Worm (Caenorhabditis elegans) whole organism, L4 larva: Measurements from ENCODE around the gene C05C10.7.
A peak's percentile ranks its signal among the peaks of the same experiment; 100 is the strongest.

ENCODE experiments used
- D1046.2 ChIP-seq: fragments of 200-800 bp; sonication (Bioruptor generic); IDR thresholded peaks from 2 replicates; pipeline ENCODE4 v1.3.6; 2022; ENCODE audit warnings: missing genetic modification characterization, missing compliant biosample characterization
- F10B5.3 ChIP-seq: sonication (generic microtip); optimal IDR thresholded peaks from 2 replicates; lab custom pipeline; 2016; ENCODE audit warnings: mild to moderate bottlenecking, missing genetic modification characterization, missing compliant biosample characterization
- F26F4.8 ChIP-seq: fragments of 200-800 bp; sonication (Bioruptor generic); conservative IDR thresholded peaks from 2 replicates; pipeline ENCODE4 v1.3.6; 2022; ENCODE audit warnings: missing genetic modification characterization, missing compliant biosample characterization
- R02D3.7 ChIP-seq: fragments of 150-350 bp; sonication (generic microtip); optimal IDR thresholded peaks from 3 replicates; lab custom pipeline; 2014; ENCODE audit warnings: missing biosample characterization, missing genetic modification characterization
- Y48G9A.11 ChIP-seq: fragments of 200-800 bp; sonication (Bioruptor generic); IDR thresholded peaks from 2 replicates; pipeline ENCODE4 v1.3.6; 2022; ENCODE audit warnings: missing genetic modification reagents, missing genetic modification characterization, missing compliant biosample characterization
- ZK337.2 ChIP-seq: fragments of 200-800 bp; sonication (Bioruptor generic); IDR thresholded peaks from 2 replicates; pipeline ENCODE4 v1.3.6; 2022; ENCODE audit warnings: missing genetic modification reagents, missing genetic modification characterization, missing compliant biosample characterization
- ZK546.5 ChIP-seq, 2 experiments: sonication (generic microtip); optimal IDR thresholded peaks; 2 replicates each; lab custom pipeline; 2017; ENCODE audit warnings: missing biosample characterization in 2 of 2, missing genetic modification characterization in 2 of 2
- aly-2 ChIP-seq: sonication (generic microtip); optimal IDR thresholded peaks from 2 replicates; lab custom pipeline; 2018; ENCODE audit warnings: missing biosample characterization, missing genetic modification characterization
- arid-1 ChIP-seq: fragments of 200-800 bp; sonication (Bioruptor generic); conservative IDR thresholded peaks from 2 replicates; pipeline ENCODE4 v1.3.6; 2022; ENCODE audit warnings: missing genetic modification reagents, missing genetic modification characterization, missing compliant biosample characterization
- ceh-20 ChIP-seq: fragments of 200-800 bp; sonication (Bioruptor generic); IDR thresholded peaks from 2 replicates; pipeline ENCODE4 v1.3.6; 2022; ENCODE audit warnings: missing genetic modification reagents, missing genetic modification characterization, missing compliant biosample characterization
- ceh-32 ChIP-seq: sonication (generic microtip); optimal IDR thresholded peaks from 2 replicates; lab custom pipeline; 2016; ENCODE audit warnings: mild to moderate bottlenecking, missing genetic modification characterization, missing compliant biosample characterization; ENCODE audit not compliant: poor library complexity
- ceh-62 ChIP-seq: sonication (generic microtip); optimal IDR thresholded peaks from 2 replicates; lab custom pipeline; 2017; ENCODE audit warnings: missing biosample characterization, missing genetic modification characterization
- ces-1 ChIP-seq: fragments of 150-350 bp; sonication (generic microtip); optimal IDR thresholded peaks from 4 replicates; lab custom pipeline; 2014; ENCODE audit warnings: missing biosample characterization, missing genetic modification reagents, missing genetic modification characterization
- dmd-8 ChIP-seq: fragments of 200-800 bp; sonication (Bioruptor generic); IDR thresholded peaks from 2 replicates; pipeline ENCODE4 v1.3.6; 2022; ENCODE audit warnings: missing genetic modification characterization, missing compliant biosample characterization
- dve-1 ChIP-seq: sonication (generic microtip); optimal IDR thresholded peaks from 2 replicates; lab custom pipeline; 2017; ENCODE audit warnings: antibody characterized with exemption, mild to moderate bottlenecking, missing genetic modification characterization, missing compliant biosample characterization; ENCODE audit not compliant: insufficient read depth
- egl-43 ChIP-seq: fragments of 200-800 bp; sonication (Bioruptor generic); IDR thresholded peaks from 2 replicates; pipeline ENCODE4 v1.3.6; 2022; ENCODE audit warnings: missing genetic modification reagents, missing genetic modification characterization, missing compliant biosample characterization
- fos-1 ChIP-seq: fragments of 150-350 bp; optimal IDR thresholded peaks from 2 replicates; lab custom pipeline; 2014; ENCODE audit warnings: missing biosample characterization, missing genetic modification characterization
- hif-1 ChIP-seq, 2 experiments: sonication (generic microtip); optimal IDR thresholded peaks; 2 replicates each; lab custom pipeline; 2016 to 2017; ENCODE audit warnings: missing compliant biosample characterization in 2 of 2, missing genetic modification characterization in 2 of 2, missing genetic modification reagents in 2 of 2, missing genotype in 2 of 2, mild to moderate bottlenecking in 1 of 2
- hlh-30 ChIP-seq: sonication (generic microtip); optimal IDR thresholded peaks from 2 replicates; lab custom pipeline; 2017; ENCODE audit warnings: antibody characterized with exemption, mild to moderate bottlenecking, missing genetic modification characterization, missing compliant biosample characterization; ENCODE audit not compliant: insufficient read depth
- jun-1 ChIP-seq: fragments of 150-350 bp; optimal IDR thresholded peaks from 2 replicates; lab custom pipeline; 2014; ENCODE audit warnings: missing biosample characterization, missing genetic modification reagents, missing genetic modification characterization
- lim-7 ChIP-seq: fragments of 200-800 bp; sonication (Bioruptor generic); IDR thresholded peaks from 2 replicates; pipeline ENCODE4 v1.3.6; 2022; ENCODE audit warnings: missing genetic modification characterization, missing compliant biosample characterization
- lin-1 ChIP-seq: fragments of 200-800 bp; sonication (Bioruptor generic); IDR thresholded peaks from 2 replicates; pipeline ENCODE4 v1.3.6; 2022; ENCODE audit warnings: missing genetic modification reagents, missing genetic modification characterization, missing compliant biosample characterization
- lin-13 ChIP-seq: fragments of 150-350 bp; optimal IDR thresholded peaks from 2 replicates; lab custom pipeline; 2014; ENCODE audit warnings: missing biosample characterization, missing genetic modification reagents, missing genetic modification characterization
- lin-29 ChIP-seq: fragments of 200-800 bp; sonication (Bioruptor generic); IDR thresholded peaks from 2 replicates; pipeline ENCODE4 v1.3.6; 2022; ENCODE audit warnings: missing genetic modification reagents, missing genetic modification characterization, missing compliant biosample characterization
- lin-39 ChIP-seq: fragments of 150-350 bp; optimal IDR thresholded peaks from 2 replicates; lab custom pipeline; 2014; ENCODE audit warnings: missing biosample characterization, missing genetic modification reagents, missing genetic modification characterization
- lir-3 ChIP-seq: sonication (generic microtip); optimal IDR thresholded peaks from 2 replicates; lab custom pipeline; 2016; ENCODE audit warnings: mild to moderate bottlenecking, missing genetic modification characterization, missing compliant biosample characterization
- lsy-2 ChIP-seq, 2 experiments: fragments of 150-350 bp in 1 of 2; sonication (generic microtip) in 1 of 2; optimal IDR thresholded peaks; 2 replicates each; lab custom pipeline; 2014 to 2017; ENCODE audit warnings: missing biosample characterization in 2 of 2, missing genetic modification characterization in 2 of 2
- madf-5 ChIP-seq, 2 experiments: fragments of 200-800 bp; sonication (Bioruptor generic); IDR thresholded peaks; 2 replicates each; pipeline ENCODE4 v1.3.6; 2022; ENCODE audit warnings: missing compliant biosample characterization in 2 of 2, missing genetic modification characterization in 2 of 2
- madf-9 ChIP-seq: fragments of 200-800 bp; sonication (Bioruptor generic); conservative IDR thresholded peaks from 2 replicates; pipeline ENCODE4 v1.3.6; 2022; ENCODE audit warnings: missing genetic modification reagents, missing genetic modification characterization, missing compliant biosample characterization
- mdl-1 ChIP-seq, 2 experiments: fragments of 150-350 bp in 1 of 2; sonication (generic microtip) in 1 of 2; optimal IDR thresholded peaks; 2 replicates each; lab custom pipeline; 2014 to 2017; ENCODE audit warnings: missing biosample characterization in 2 of 2, missing genetic modification characterization in 2 of 2
- mdt-29 ChIP-seq: fragments of 200-800 bp; sonication (Bioruptor generic); IDR thresholded peaks from 2 replicates; pipeline ENCODE4 v1.3.6; 2022; ENCODE audit warnings: missing genetic modification reagents, missing genetic modification characterization, missing compliant biosample characterization
- mes-2 ChIP-seq: sonication (generic microtip); optimal IDR thresholded peaks from 2 replicates; lab custom pipeline; 2016; ENCODE audit warnings: missing genotype, mild to moderate bottlenecking, missing genetic modification characterization, missing compliant biosample characterization; ENCODE audit not compliant: poor library complexity, severe bottlenecking
- nhr-11 ChIP-seq: fragments of 150-350 bp; optimal IDR thresholded peaks from 2 replicates; lab custom pipeline; 2014; ENCODE audit warnings: missing biosample characterization, missing genetic modification characterization
- nhr-25 ChIP-seq: sonication (generic microtip); optimal IDR thresholded peaks from 2 replicates; lab custom pipeline; 2017; ENCODE audit warnings: missing genetic modification characterization, mild to moderate bottlenecking, missing compliant biosample characterization, antibody characterized with exemption, moderate library complexity, borderline replicate concordance; ENCODE audit not compliant: insufficient read depth
- nhr-28 ChIP-seq: fragments of 150-350 bp; optimal IDR thresholded peaks from 2 replicates; lab custom pipeline; 2014; ENCODE audit warnings: missing biosample characterization, missing genetic modification characterization
- nhr-42 ChIP-seq: fragments of 200-800 bp; sonication (Bioruptor generic); IDR thresholded peaks from 2 replicates; pipeline ENCODE4 v1.3.6; 2022; ENCODE audit warnings: missing genetic modification characterization, missing compliant biosample characterization
- nhr-48 ChIP-seq: sonication (generic microtip); optimal IDR thresholded peaks from 2 replicates; lab custom pipeline; 2016; ENCODE audit warnings: mild to moderate bottlenecking, missing genetic modification characterization, missing compliant biosample characterization
- nhr-6 ChIP-seq: fragments of 150-350 bp; optimal IDR thresholded peaks from 2 replicates; lab custom pipeline; 2014; ENCODE audit warnings: missing biosample characterization, missing genetic modification characterization
- sdz-12 ChIP-seq: fragments of 200-800 bp; sonication (Bioruptor generic); optimal IDR thresholded peaks from 2 replicates; lab custom pipeline; 2018; ENCODE audit warnings: mild to moderate bottlenecking, missing genetic modification characterization, missing compliant biosample characterization
- skn-1 ChIP-seq: fragments of 150-350 bp; optimal IDR thresholded peaks from 2 replicates; lab custom pipeline; 2014; ENCODE audit warnings: missing biosample characterization, missing genetic modification characterization
- tra-1 ChIP-seq: fragments of 200-800 bp; sonication (Bioruptor generic); IDR thresholded peaks from 2 replicates; pipeline ENCODE4 v1.3.6; 2022; ENCODE audit warnings: missing genetic modification reagents, missing genetic modification characterization, missing compliant biosample characterization
- unc-130 ChIP-seq: sonication (generic microtip); optimal IDR thresholded peaks from 2 replicates; lab custom pipeline; 2016; ENCODE audit warnings: missing genetic modification reagents, missing genetic modification characterization, missing compliant biosample characterization
- unc-62 ChIP-seq, 3 experiments: fragments of 150-350 bp in 1 of 3; sonication (generic microtip); optimal IDR thresholded peaks in 2 of 3; peaks in 1 of 3; 1 replicate in 1 of 3; 2 replicates in 2 of 3; lab custom pipeline; 2014 to 2017; ENCODE audit warnings: missing biosample characterization in 3 of 3, missing genetic modification characterization in 3 of 3, missing genetic modification reagents in 3 of 3, missing genotype in 1 of 3
- vab-7 ChIP-seq: fragments of 200-800 bp; sonication (Bioruptor generic); IDR thresholded peaks from 2 replicates; pipeline ENCODE4 v1.3.6; 2022; ENCODE audit warnings: missing genetic modification reagents, missing genetic modification characterization, missing compliant biosample characterization
- zag-1 ChIP-seq: fragments of 150-350 bp; optimal IDR thresholded peaks from 2 replicates; lab custom pipeline; 2014; ENCODE audit warnings: missing biosample characterization, missing genetic modification characterization
- zfp-2 ChIP-seq: sonication (generic microtip); optimal IDR thresholded peaks from 2 replicates; lab custom pipeline; 2016; ENCODE audit warnings: mild to moderate bottlenecking, missing genetic modification characterization, missing compliant biosample characterization
- zfp-3 ChIP-seq: fragments of 200-800 bp; sonication (Bioruptor generic); conservative IDR thresholded peaks from 2 replicates; pipeline ENCODE4 v1.3.6; 2022; ENCODE audit warnings: missing genetic modification reagents, missing genetic modification characterization, missing compliant biosample characterization
- zip-2 ChIP-seq: fragments of 150-350 bp; optimal IDR thresholded peaks from 2 replicates; lab custom pipeline; 2014; ENCODE audit warnings: missing biosample characterization, missing genetic modification characterization
- ztf-11 ChIP-seq: fragments of 150-350 bp; optimal IDR thresholded peaks from 2 replicates; lab custom pipeline; 2014; ENCODE audit warnings: missing biosample characterization, missing genetic modification characterization

Gene C05C10.7

DNA sequence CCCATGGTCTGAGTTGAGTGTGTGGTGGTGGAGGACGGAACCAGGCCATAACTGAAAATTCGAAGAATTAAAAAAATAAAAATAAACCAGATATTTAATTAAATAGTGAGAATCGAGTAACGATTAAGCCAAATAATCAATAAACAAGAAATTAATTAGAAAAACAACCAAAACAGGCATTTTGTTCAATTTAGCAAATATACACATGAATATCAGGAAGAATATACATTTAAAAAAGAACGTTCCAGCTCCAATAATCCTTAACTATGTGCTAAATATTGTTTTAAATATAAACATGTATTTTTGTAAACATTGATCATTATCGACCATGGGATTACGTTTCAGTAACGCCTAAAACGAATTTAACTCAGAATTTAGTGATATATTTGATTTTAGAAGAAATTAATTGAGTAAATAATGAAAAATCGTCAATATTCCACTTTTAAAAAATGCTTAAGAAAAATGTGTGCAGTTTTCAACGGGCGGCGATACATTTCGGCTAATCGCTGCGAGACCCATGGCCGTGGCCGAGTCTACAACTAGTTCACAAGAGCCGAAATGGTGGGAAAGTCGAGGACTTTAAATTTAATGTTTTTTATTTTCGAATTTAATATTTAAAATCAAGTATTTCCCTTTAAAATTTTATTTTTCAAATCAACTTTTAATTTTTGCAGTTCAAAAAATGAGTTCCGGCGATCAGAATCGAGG, 29.4 kb upstream of the C05C10.7 start, which contains the start of the genes R53.4 and psf-1:
R53.4 (minus strand) TSS at position 51 of the 708 bp plus-strand sequence.
psf-1 (plus strand) TSS at position 675 of the 708 bp plus-strand sequence.
- TF ChIP-seq ceh-20 (GFP tag; lab: Robert Waterston, UW) = no peak
- TF ChIP-seq nhr-42 (GFP tag; lab: Robert Waterston, UW) = no peak
- no peak for TF ChIP-seq jun-1 (tag; lab: Kevin White, UChicago)
- peak; percentile 30; the same call in 1 of the 2 replicates for TF ChIP-seq vab-7
- TF ChIP-seq mes-2 (tag; lab: Kevin White, UChicago) = peak; percentile 97
- TF ChIP-seq ZK337.2 = no peak
- TF ChIP-seq lin-13 (GFP tag; lab: Kevin White, UChicago) = peak; percentile 2
- no peak for TF ChIP-seq ztf-11 (tag; lab: Kevin White, UChicago)
- TF ChIP-seq fos-1 (tag; lab: Kevin White, UChicago) = no peak
- TF ChIP-seq ces-1 (GFP tag; lab: Kevin White, UChicago) = no peak
- TF ChIP-seq unc-62 (GFP tag; optimal IDR thresholded peaks at IDR 0.05 in 1 of 2; lab: Kevin White, UChicago) = no peak
- TF ChIP-seq unc-62 (tag; optimal IDR thresholded peaks at IDR 0.05; lab: Kevin White, UChicago) = no peak
- no peak for TF ChIP-seq aly-2 (tag; lab: Kevin White, UChicago)
- no peak for TF ChIP-seq skn-1 (tag; lab: Kevin White, UChicago)
- no peak for TF ChIP-seq nhr-25
- TF ChIP-seq nhr-28 (tag; lab: Kevin White, UChicago) = peak; percentile 40
- no peak for TF ChIP-seq egl-43 (GFP tag; lab: Robert Waterston, UW)
- 0 out of 2 replicates have a peak, but pooled peaks have one; percentile 37 for TF ChIP-seq tra-1 (GFP tag; lab: Robert Waterston, UW)
- TF ChIP-seq mdl-1 (tag; optimal IDR thresholded peaks at IDR 0.05; lab: Kevin White, UChicago) = no peak
- TF ChIP-seq nhr-11 (tag; lab: Kevin White, UChicago) = peak; percentile 87
- no peak for TF ChIP-seq zfp-3 (GFP tag; lab: Robert Waterston, UW)
- TF ChIP-seq madf-5 (GFP tag; IDR thresholded peaks at IDR 0.05; lab: Robert Waterston, UW) = no peak
- peak; percentile 42 for TF ChIP-seq nhr-6 (tag; lab: Kevin White, UChicago)
- no peak for TF ChIP-seq zfp-2 (tag; lab: Kevin White, UChicago)
- TF ChIP-seq R02D3.7 (tag; lab: Kevin White, UChicago) = no peak
- TF ChIP-seq lin-29 = no peak
- TF ChIP-seq nhr-48 (tag; lab: Kevin White, UChicago) = no peak
- no peak for TF ChIP-seq zag-1 (tag; lab: Kevin White, UChicago)
- TF ChIP-seq Y48G9A.11 (GFP tag; lab: Robert Waterston, UW) = no peak
- no peak for TF ChIP-seq F26F4.8
- TF ChIP-seq dve-1 (tag; lab: Kevin White, UChicago) = peak; percentile 43
- peak in 1 of 2 experiments; percentile 90 for TF ChIP-seq lsy-2 (tag; optimal IDR thresholded peaks at IDR 0.05; lab: Kevin White, UChicago)
- no peak for TF ChIP-seq mdt-29 (GFP tag; lab: Robert Waterston, UW)
- TF ChIP-seq unc-130 (GFP tag; lab: Kevin White, UChicago) = peak; percentile 96
- no peak for TF ChIP-seq lin-1 (GFP tag; lab: Robert Waterston, UW)
- no peak for TF ChIP-seq dmd-8 (GFP tag; lab: Robert Waterston, UW)
- peak; percentile 60 for TF ChIP-seq hlh-30 (tag; lab: Kevin White, UChicago)
- TF ChIP-seq lin-39 (tag; lab: Kevin White, UChicago) = no peak
- TF ChIP-seq D1046.2 (GFP tag; lab: Robert Waterston, UW) = no peak
- no peak for TF ChIP-seq ZK546.5 (tag; optimal IDR thresholded peaks at IDR 0.05; lab: Kevin White, UChicago)
- 0 out of 2 replicates have a peak, but pooled peaks have one; percentile 10 for TF ChIP-seq arid-1 (GFP tag; lab: Robert Waterston, UW)
- no peak for TF ChIP-seq zip-2 (tag; lab: Kevin White, UChicago)
- peak in 1 of 2 experiments; percentile 82 for TF ChIP-seq hif-1 (tag; optimal IDR thresholded peaks at IDR 0.05; lab: Kevin White, UChicago)
- no peak for TF ChIP-seq ceh-32 (tag; lab: Kevin White, UChicago)
- TF ChIP-seq F10B5.3 (tag; lab: Kevin White, UChicago) = no peak
- TF ChIP-seq ceh-62 (tag; lab: Kevin White, UChicago) = no peak
- no peak for TF ChIP-seq lim-7 (GFP tag; lab: Robert Waterston, UW)
- no peak for TF ChIP-seq lir-3 (tag; lab: Kevin White, UChicago)
- no peak for TF ChIP-seq sdz-12 (GFP tag; lab: Kevin White, UChicago)
- no peak for TF ChIP-seq madf-9
